Fruit fly (Drosophila melanogaster): ENCODE results near the gene CG31668.

DNA sequence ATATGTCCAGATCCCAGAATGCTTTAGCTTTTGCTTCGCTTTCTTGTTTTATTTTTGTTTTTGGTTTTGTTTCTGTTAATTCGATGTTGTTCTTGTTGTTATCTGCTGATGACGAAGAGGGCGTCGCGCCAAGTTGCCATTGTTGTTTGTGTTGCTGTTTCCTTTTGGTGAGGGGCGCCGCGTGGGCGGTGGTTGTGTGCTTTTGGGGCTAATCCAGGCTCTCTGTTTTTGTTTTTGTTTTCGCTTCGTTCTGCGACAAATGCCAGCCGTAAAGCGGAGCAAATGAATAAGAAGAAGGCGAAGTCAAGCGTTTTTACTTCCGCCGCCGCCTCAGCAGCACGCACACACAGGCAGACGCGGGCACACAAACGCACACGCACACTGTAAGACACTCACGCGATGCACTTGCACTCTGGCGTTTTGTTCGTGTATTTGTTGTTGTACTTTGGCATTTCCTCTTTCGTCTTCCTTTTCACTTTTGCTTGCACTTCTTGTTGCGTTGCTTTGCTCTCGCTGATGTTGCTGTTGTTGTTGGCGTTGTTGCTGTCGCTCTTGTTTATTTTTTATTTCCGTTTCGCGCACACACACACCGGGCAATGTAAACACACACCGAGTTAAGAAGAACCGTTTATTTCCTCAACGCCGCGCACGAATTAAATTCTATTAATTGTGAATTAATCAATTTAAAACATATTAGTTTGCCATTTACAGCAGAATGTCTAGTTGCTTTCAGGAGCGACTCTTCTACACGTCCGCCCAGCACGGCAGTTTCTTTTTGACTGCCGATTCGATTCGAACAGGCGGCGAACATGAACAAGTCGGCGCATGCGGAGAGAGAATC lies 27.8 kb downstream of the CG31668 start, which contains the start of gene aop:
- TF ChIP-seq ss (GFP tag; optimal IDR thresholded peaks at IDR 0.05), result peak; percentile 68 to 83
- TF ChIP-seq acj6 (GFP tag; optimal IDR thresholded peaks at IDR 0.05), result no peak
- no peak for TF ChIP-seq dac (GFP tag; optimal IDR thresholded peaks at IDR 0.05)
- no peak for TF ChIP-seq Ets21C (GFP tag; optimal IDR thresholded peaks at IDR 0.05)
- TF ChIP-seq pdm3 (GFP tag; optimal IDR thresholded peaks at IDR 0.05), result peak; percentile 28
- TF ChIP-seq Sox15 (GFP tag; optimal IDR thresholded peaks at IDR 0.05), result no peak
- peak; percentile 85 for TF ChIP-seq svp (GFP tag)
- no peak for TF ChIP-seq CG8119 (GFP tag; IDR thresholded peaks at IDR 0.05)
